Worm (Caenorhabditis elegans): ENCODE data around the gene dcaf-13.

Gene dcaf-13

ce11 chrII:4424807-4425206 lies at the start of gene dcaf-13, which contains the start of gene toe-1:
TSS of gene dcaf-13 (minus strand) at chrII:4424902.
TSS of gene toe-1 (plus strand) at chrII:4425167.
- TF ChIP-seq unc-62 (GFP tag; optimal IDR thresholded peaks at IDR 0.05): no peak

ce11 chrII:4474005-4474655 lies 49.4 kb upstream of the dcaf-13 start:
- no peak for TF ChIP-seq unc-62 (GFP tag; optimal IDR thresholded peaks at IDR 0.05)

- TF ChIP-seq unc-62 (GFP tag; optimal IDR thresholded peaks at IDR 0.05): no peak
These were observed 46.4 kb upstream of the dcaf-13 start, which contains the start of gene W06B4.1 for ce11 chrII:4470972-4471645. TSS of gene W06B4.1 (plus strand) at chrII:4471595.

- no peak for TF ChIP-seq unc-62 (GFP tag; optimal IDR thresholded peaks at IDR 0.05)
These were observed 44.3 kb upstream of the dcaf-13 start for ce11 chrII:4468897-4469459.

ce11 chrII:4467869-4468268 lies 43.2 kb upstream of the dcaf-13 start, which contains the start of gene W06B4.2:
TSS of gene W06B4.2 (plus strand) at chrII:4468169.
- no peak for TF ChIP-seq unc-62 (GFP tag; optimal IDR thresholded peaks at IDR 0.05)

- no peak for TF ChIP-seq unc-62 (GFP tag; optimal IDR thresholded peaks at IDR 0.05)
These were observed 38.1 kb upstream of the dcaf-13 start for ce11 chrII:4462842-4463241.

ce11 chrII:4460851-4461250 lies 36.1 kb upstream of the dcaf-13 start, which contains the start of the genes T12C9.7 and vps-18:
TSS of gene T12C9.7 (minus strand) at chrII:4460951.
TSS of gene vps-18 (plus strand) at chrII:4461130.
- no peak for TF ChIP-seq unc-62 (GFP tag; optimal IDR thresholded peaks at IDR 0.05)

- TF ChIP-seq unc-62 (GFP tag; optimal IDR thresholded peaks at IDR 0.05): no peak
These were observed 35.6 kb upstream of the dcaf-13 start for ce11 chrII:4460297-4460696.

ce11 chrII:4456024-4456423 lies 31.3 kb upstream of the dcaf-13 start:
- TF ChIP-seq unc-62 (GFP tag; optimal IDR thresholded peaks at IDR 0.05): no peak

- TF ChIP-seq unc-62 (GFP tag; optimal IDR thresholded peaks at IDR 0.05): no peak
These were observed 30.1 kb upstream of the dcaf-13 start for ce11 chrII:4454823-4455222.

- TF ChIP-seq unc-62 (GFP tag; optimal IDR thresholded peaks at IDR 0.05): no peak
These were observed 28.8 kb upstream of the dcaf-13 start for ce11 chrII:4453453-4453852.

- no peak for TF ChIP-seq unc-62 (GFP tag; optimal IDR thresholded peaks at IDR 0.05)
These were observed 28.3 kb upstream of the dcaf-13 start, which contains the start of gene twk-2 for ce11 chrII:4453051-4453450. TSS of gene twk-2 (minus strand) at chrII:4453151.

ce11 chrII:4444811-4445210 lies 20.1 kb upstream of the dcaf-13 start:
- no peak for TF ChIP-seq unc-62 (GFP tag; optimal IDR thresholded peaks at IDR 0.05)

ce11 chrII:4441278-4441677 lies 16.6 kb upstream of the dcaf-13 start:
- TF ChIP-seq unc-62 (GFP tag; optimal IDR thresholded peaks at IDR 0.05): no peak

- TF ChIP-seq unc-62 (GFP tag; optimal IDR thresholded peaks at IDR 0.05): no peak
These were observed 13.9 kb upstream of the dcaf-13 start, which contains the start of gene nhr-16 for ce11 chrII:4438601-4439000. TSS of gene nhr-16 (plus strand) at chrII:4438805.

- no peak for TF ChIP-seq unc-62 (GFP tag; optimal IDR thresholded peaks at IDR 0.05)
These were observed 10.4 kb upstream of the dcaf-13 start, which contains the start of gene nhr-273 for ce11 chrII:4435134-4435533. TSS of gene nhr-273 (plus strand) at chrII:4435300.

ce11 chrII:4434278-4434677 lies 9.6 kb upstream of the dcaf-13 start:
- no peak for TF ChIP-seq unc-62 (GFP tag; optimal IDR thresholded peaks at IDR 0.05)
